Fruit fly (Drosophila melanogaster): Measurements from ENCODE around the gene Dysb.

Gene Dysb

dm6 chr3L:18848436-18848835, 19.1 kb upstream of the Dysb start (continued):
- TF ChIP-seq pan (optimal IDR thresholded peaks at IDR 0.05) (no peak), pan (GFP tag; optimal IDR thresholded peaks at IDR 0.05 in 1 of 2, IDR thresholded peaks at IDR 0.05 in 1 of 2) (peak in 1 of 2 experiments; percentile 65), peb (GFP tag; IDR thresholded peaks at IDR 0.05) (no peak), CG13287 (GFP tag; IDR thresholded peaks at IDR 0.05; ENCODE audit: partially characterized antibody) (peak; percentile 56), amos (GFP tag; IDR thresholded peaks at IDR 0.05; ENCODE audit: partially characterized antibody) (peak; percentile 72), CG2875 (GFP tag; optimal IDR thresholded peaks at IDR 0.05) (peak; percentile 61), NC2α (GFP tag; optimal IDR thresholded peaks at IDR 0.05) (peak; percentile 59), nmo (GFP tag; optimal IDR thresholded peaks at IDR 0.05) (no peak), CG10209 (GFP tag; optimal IDR thresholded peaks at IDR 0.05) (peak; percentile 67), CoRest (tag; optimal IDR thresholded peaks at IDR 0.05) (peak; percentile 56), NK7.1 (GFP tag; optimal IDR thresholded peaks at IDR 0.05) (peak; percentile 52), Abd-B (GFP tag; optimal IDR thresholded peaks at IDR 0.05) (no peak), en (GFP tag; optimal IDR thresholded peaks at IDR 0.05) (peak; percentile 60), CG4707 (GFP tag; optimal IDR thresholded peaks at IDR 0.05) (peak; percentile 66), phol (tag; optimal IDR thresholded peaks at IDR 0.05) (peak; percentile 66), lbe (GFP tag; optimal IDR thresholded peaks at IDR 0.05) (peak; percentile 45), Dll (GFP tag; IDR thresholded peaks at IDR 0.05; ENCODE audit: partially characterized antibody) (no peak), HLH3B (GFP tag; IDR thresholded peaks at IDR 0.05) (no peak; the same call in 1 of the 2 replicates), crc (GFP tag; optimal IDR thresholded peaks at IDR 0.05) (peak; percentile 22), Oli (tag; optimal IDR thresholded peaks at IDR 0.05) (peak; percentile 53), al (GFP tag; IDR thresholded peaks at IDR 0.05) (no peak), jumu (GFP tag; optimal IDR thresholded peaks at IDR 0.05) (peak; percentile 42), dpn (GFP tag; optimal IDR thresholded peaks at IDR 0.05) (peak; percentile 72 to 75), sima (GFP tag; optimal IDR thresholded peaks at IDR 0.05) (peak; percentile 21), seq (GFP tag; IDR thresholded peaks at IDR 0.05) (0 out of 2 replicates have a peak, but pooled peaks have one; percentile 23), CG8388 (GFP tag; optimal IDR thresholded peaks at IDR 0.05) (peak; percentile 38), CG14667 (GFP tag; IDR thresholded peaks at IDR 0.05) (no peak), CG4424 (GFP tag; optimal IDR thresholded peaks at IDR 0.05) (peak; percentile 70), stwl (tag; optimal IDR thresholded peaks at IDR 0.05) (peak; percentile 66), tx (GFP tag; optimal IDR thresholded peaks at IDR 0.05) (peak; percentile 50), lov (optimal IDR thresholded peaks at IDR 0.05) (no peak), lov (GFP tag; IDR thresholded peaks at IDR 0.05) (no peak; the same call in 2 of the 3 replicates), croc (GFP tag; conservative IDR thresholded peaks at IDR 0.05) (0 out of 3 replicates have a peak, but pooled peaks have one; percentile 11), fd102C (GFP tag; optimal IDR thresholded peaks at IDR 0.05) (peak; percentile 63), fd64A (GFP tag; optimal IDR thresholded peaks at IDR 0.05) (no peak), CG2202 (tag; optimal IDR thresholded peaks at IDR 0.05) (peak; percentile 35), ara (GFP tag; IDR thresholded peaks at IDR 0.05) (no peak), Bteb2 (GFP tag; optimal IDR thresholded peaks at IDR 0.05) (peak; percentile 34), eve (GFP tag; optimal IDR thresholded peaks at IDR 0.05) (peak in 1 of 2 experiments; percentile 64), vfl (GFP tag; optimal IDR thresholded peaks at IDR 0.05) (peak; percentile 43), Gsc (GFP tag; IDR thresholded peaks at IDR 0.05) (no peak), inv (GFP tag; IDR thresholded peaks at IDR 0.05; ENCODE audit: partially characterized antibody) (no peak; the same call in 1 of the 2 replicates), CG9437 (GFP tag; optimal IDR thresholded peaks at IDR 0.05) (peak; percentile 52), caup (GFP tag; optimal IDR thresholded peaks at IDR 0.05; ENCODE audit: severe bottlenecking) (peak; percentile 69), sc (optimal IDR thresholded peaks at IDR 0.05) (no peak), sc (GFP tag; optimal IDR thresholded peaks at IDR 0.05) (peak; percentile 55), CG10431 (GFP tag; optimal IDR thresholded peaks at IDR 0.05) (peak; percentile 5), tin (GFP tag; optimal IDR thresholded peaks at IDR 0.05) (peak; percentile 58), scrt (GFP tag; optimal IDR thresholded peaks at IDR 0.05) (peak; percentile 46), CG7786 (GFP tag; optimal IDR thresholded peaks at IDR 0.05) (peak; percentile 49), gem (tag; optimal IDR thresholded peaks at IDR 0.05) (peak; percentile 61)
